Fruit fly (Drosophila melanogaster) whole organism, embryonic: ENCODE results near the gene Sbp2.

Source experiments
- Bdp1 ChIP-seq: fragments of 200-800 bp; sonication (Bioruptor generic); optimal IDR thresholded peaks from 3 replicates; lab custom pipeline; 2016; ENCODE audit warnings: missing biosample characterization, missing genetic modification characterization
- CG10147 ChIP-seq: fragments of 200-800 bp; sonication (Bioruptor generic); optimal IDR thresholded peaks from 2 replicates; lab custom pipeline; 2019; ENCODE audit warnings: missing biosample characterization, mild to moderate bottlenecking, missing genetic modification characterization, moderate library complexity
- CG10654 ChIP-seq: fragments of 200-800 bp; sonication (Bioruptor generic); optimal IDR thresholded peaks from 2 replicates; lab custom pipeline; 2016; ENCODE audit warnings: missing biosample characterization, missing genetic modification characterization
- CG11085 ChIP-seq: fragments of 200-800 bp; sonication (Bioruptor generic); IDR thresholded peaks from 2 replicates; pipeline ENCODE4 v1.3.6; 2022; ENCODE audit warnings: missing biosample characterization, missing genetic modification characterization
- CG11247 ChIP-seq: fragments of 200-800 bp; sonication (Bioruptor generic); IDR thresholded peaks from 2 replicates; pipeline ENCODE4 v1.3.6; 2022; ENCODE audit warnings: missing biosample characterization, missing genetic modification characterization
- CG12155 ChIP-seq: fragments of 200-800 bp; sonication (Bioruptor generic); optimal IDR thresholded peaks from 3 replicates; lab custom pipeline; 2016; ENCODE audit warnings: missing biosample characterization, missing genetic modification characterization
- CG12659 ChIP-seq: fragments of 200-800 bp; sonication (Bioruptor generic); optimal IDR thresholded peaks from 3 replicates; lab custom pipeline; 2017; ENCODE audit warnings: mild to moderate bottlenecking, missing biosample characterization, missing genetic modification reagents, missing genetic modification characterization
- CG15073 ChIP-seq: fragments of 200-800 bp; sonication (Bioruptor generic); optimal IDR thresholded peaks from 2 replicates; lab custom pipeline; 2016; ENCODE audit warnings: missing biosample characterization, missing genetic modification characterization
- CG17328 ChIP-seq: fragments of 200-800 bp; sonication (Bioruptor generic); IDR thresholded peaks from 2 replicates; pipeline ENCODE4 v1.3.6; 2022; ENCODE audit warnings: missing biosample characterization, missing genetic modification characterization
- CG17612 ChIP-seq: fragments of 200-800 bp; sonication (Bioruptor generic); IDR thresholded peaks from 2 replicates; pipeline ENCODE4 v1.3.6; 2022; ENCODE audit warnings: missing biosample characterization, missing genetic modification characterization
- CG18011 ChIP-seq: fragments of 200-800 bp; sonication (Bioruptor generic); optimal IDR thresholded peaks from 2 replicates; lab custom pipeline; 2017; ENCODE audit warnings: missing biosample characterization, missing genetic modification characterization, mild to moderate bottlenecking, moderate library complexity, missing genotype
- CG18476 ChIP-seq: fragments of 200-800 bp; sonication (Bioruptor generic); optimal IDR thresholded peaks from 2 replicates; lab custom pipeline; 2016; ENCODE audit warnings: missing biosample characterization, mild to moderate bottlenecking, missing genetic modification characterization
- CG32767 ChIP-seq: fragments of 200-800 bp; sonication (Bioruptor generic); IDR thresholded peaks from 2 replicates; pipeline ENCODE4 v1.3.6; 2022; ENCODE audit warnings: missing biosample characterization, missing genetic modification characterization
- CG33557 ChIP-seq: fragments of 200-800 bp; sonication (Bioruptor generic); optimal IDR thresholded peaks from 2 replicates; lab custom pipeline; 2019; ENCODE audit warnings: missing biosample characterization, mild to moderate bottlenecking, missing genetic modification characterization, moderate library complexity
- CG3838 ChIP-seq: fragments of 200-800 bp; sonication (Bioruptor generic); optimal IDR thresholded peaks from 3 replicates; lab custom pipeline; 2016; ENCODE audit warnings: missing biosample characterization, missing genetic modification characterization
- CG3995 ChIP-seq: fragments of 200-800 bp; sonication (Bioruptor generic); optimal IDR thresholded peaks from 3 replicates; lab custom pipeline; 2016; ENCODE audit warnings: missing biosample characterization, missing genetic modification characterization
- CG4282 ChIP-seq: fragments of 200-800 bp; sonication (Bioruptor generic); optimal IDR thresholded peaks from 2 replicates; lab custom pipeline; 2016; ENCODE audit warnings: missing biosample characterization, missing genetic modification characterization
- CG5953 ChIP-seq: fragments of 200-800 bp; sonication (Bioruptor generic); IDR thresholded peaks from 2 replicates; pipeline ENCODE4 v1.3.6; 2022; ENCODE audit warnings: missing biosample characterization, missing genetic modification characterization
- CG6272 ChIP-seq: fragments of 200-800 bp; sonication (Bioruptor generic); IDR thresholded peaks from 2 replicates; pipeline ENCODE4 v1.3.6; 2022; ENCODE audit warnings: missing biosample characterization, missing genetic modification characterization
- CG8089 ChIP-seq: fragments of 200-800 bp; sonication (Bioruptor generic); optimal IDR thresholded peaks from 3 replicates; lab custom pipeline; 2016; ENCODE audit warnings: missing biosample characterization, missing genetic modification characterization
- CG9876 ChIP-seq: fragments of 200-800 bp; sonication (Bioruptor generic); optimal IDR thresholded peaks from 2 replicates; lab custom pipeline; 2016; ENCODE audit warnings: missing biosample characterization, missing genetic modification characterization
- CHES-1-like ChIP-seq: fragments of 200-800 bp; sonication (Bioruptor generic); optimal IDR thresholded peaks from 2 replicates; lab custom pipeline; 2016; ENCODE audit warnings: missing biosample characterization, missing genetic modification characterization
- Camta ChIP-seq: fragments of 200-800 bp; sonication (Bioruptor generic); optimal IDR thresholded peaks from 2 replicates; lab custom pipeline; 2016; ENCODE audit warnings: missing biosample characterization, missing genetic modification characterization
- CkIIα-i1 ChIP-seq: fragments of 200-800 bp; sonication (Bioruptor generic); IDR thresholded peaks from 2 replicates; pipeline ENCODE4 v1.3.6; 2022; ENCODE audit warnings: missing biosample characterization, missing genetic modification characterization
- Dbx ChIP-seq: fragments of 200-800 bp; sonication (Bioruptor generic); IDR thresholded peaks from 3 replicates; pipeline ENCODE4 v1.3.6; 2022; ENCODE audit warnings: missing biosample characterization, missing genetic modification characterization
- Hmr ChIP-seq: fragments of 200-800 bp; sonication (Bioruptor generic); optimal IDR thresholded peaks from 3 replicates; lab custom pipeline; 2017; ENCODE audit warnings: mild to moderate bottlenecking, missing biosample characterization, missing genetic modification reagents, missing genetic modification characterization
- Hr39 ChIP-seq: fragments of >200 bp; optimal IDR thresholded peaks from 2 replicates; lab custom pipeline; 2017
- Mrtf ChIP-seq: fragments of 200-800 bp; sonication (Bioruptor generic); IDR thresholded peaks from 3 replicates; pipeline ENCODE4 v1.3.6; 2022; ENCODE audit warnings: missing biosample characterization, missing genetic modification characterization
- NC2α ChIP-seq: fragments of 200-800 bp; sonication (Bioruptor generic); optimal IDR thresholded peaks from 2 replicates; lab custom pipeline; 2016; ENCODE audit warnings: missing biosample characterization, missing genetic modification characterization
- NfI ChIP-seq: fragments of 200-800 bp; sonication (Bioruptor generic); optimal IDR thresholded peaks from 3 replicates; lab custom pipeline; 2018; ENCODE audit warnings: missing biosample characterization, mild to moderate bottlenecking, missing genetic modification characterization, moderate library complexity
- Opbp ChIP-seq: fragments of 200-800 bp; sonication (Bioruptor generic); IDR thresholded peaks from 3 replicates; pipeline ENCODE4 v1.3.6; 2022; ENCODE audit warnings: missing biosample characterization, missing genetic modification characterization; ENCODE audit not compliant: partially characterized antibody
- Side ChIP-seq: fragments of 200-800 bp; sonication (Bioruptor generic); optimal IDR thresholded peaks from 2 replicates; lab custom pipeline; 2016; ENCODE audit warnings: missing biosample characterization, missing genetic modification characterization
- Six4 ChIP-seq: fragments of 200-800 bp; sonication (Bioruptor generic); optimal IDR thresholded peaks from 2 replicates; lab custom pipeline; 2016; ENCODE audit warnings: missing biosample characterization, missing genetic modification characterization
- bcd ChIP-seq: fragments of 200-800 bp; sonication (Bioruptor generic); optimal IDR thresholded peaks from 2 replicates; lab custom pipeline; 2017; ENCODE audit warnings: missing biosample characterization, mild to moderate bottlenecking, missing genetic modification characterization
- btn ChIP-seq: fragments of 200-800 bp; sonication (Bioruptor generic); optimal IDR thresholded peaks from 2 replicates; lab custom pipeline; 2016; ENCODE audit warnings: missing biosample characterization, missing genetic modification characterization
- caup ChIP-seq: fragments of 200-800 bp; sonication (Bioruptor generic); optimal IDR thresholded peaks from 3 replicates; lab custom pipeline; 2017; ENCODE audit warnings: missing biosample characterization, mild to moderate bottlenecking, missing genetic modification characterization, moderate library complexity; ENCODE audit not compliant: severe bottlenecking
- chn ChIP-seq: fragments of 200-800 bp; sonication (Bioruptor generic); optimal IDR thresholded peaks from 2 replicates; lab custom pipeline; 2016; ENCODE audit warnings: missing biosample characterization, missing genetic modification characterization
- croc ChIP-seq: fragments of 200-800 bp; sonication (Bioruptor generic); conservative IDR thresholded peaks from 3 replicates; pipeline ENCODE4 v1.3.6; 2022; ENCODE audit warnings: missing biosample characterization, missing genetic modification characterization
- dan ChIP-seq: fragments of 200-800 bp; sonication (Bioruptor generic); IDR thresholded peaks from 2 replicates; pipeline ENCODE4 v1.3.6; 2022; ENCODE audit warnings: missing biosample characterization, missing genetic modification characterization
- esg ChIP-seq: fragments of 200-800 bp; sonication (Bioruptor generic); conservative IDR thresholded peaks from 2 replicates; pipeline ENCODE4 v1.3.6; 2022; ENCODE audit warnings: missing biosample characterization, missing genetic modification characterization
- eyg ChIP-seq: fragments of 200-800 bp; sonication (Bioruptor generic); optimal IDR thresholded peaks from 3 replicates; lab custom pipeline; 2016; ENCODE audit warnings: missing biosample characterization, missing genetic modification characterization
- ftz-f1 ChIP-seq: fragments of 200-800 bp; sonication (Bioruptor generic); optimal IDR thresholded peaks from 2 replicates; lab custom pipeline; 2016; ENCODE audit warnings: missing biosample characterization, missing genetic modification characterization
- gem ChIP-seq: fragments of 200-800 bp; sonication (Bioruptor generic); optimal IDR thresholded peaks from 2 replicates; lab custom pipeline; 2019; ENCODE audit warnings: missing biosample characterization, mild to moderate bottlenecking, missing genetic modification characterization, moderate library complexity
- inv ChIP-seq: fragments of 200-800 bp; sonication (Bioruptor generic); IDR thresholded peaks from 2 replicates; pipeline ENCODE4 v1.3.6; 2022; ENCODE audit warnings: missing biosample characterization, missing genetic modification characterization; ENCODE audit not compliant: partially characterized antibody
- lola ChIP-seq, 3 experiments: fragments of >200 bp in 2 of 3; fragments of 200-800 bp in 1 of 3; sonication (Bioruptor generic) in 1 of 3; optimal IDR thresholded peaks; 2 replicates each; lab custom pipeline; 2017 to 2019; ENCODE audit warnings: missing biosample characterization in 3 of 3, missing genetic modification characterization in 3 of 3, mild to moderate bottlenecking in 1 of 3, moderate library complexity in 1 of 3
- mam ChIP-seq: fragments of 200-800 bp; sonication (Bioruptor generic); optimal IDR thresholded peaks from 3 replicates; lab custom pipeline; 2016; ENCODE audit warnings: missing biosample characterization, missing genetic modification characterization
- mirr ChIP-seq: fragments of 200-800 bp; sonication (Bioruptor generic); optimal IDR thresholded peaks from 3 replicates; lab custom pipeline; 2018; ENCODE audit warnings: missing biosample characterization, mild to moderate bottlenecking, missing genetic modification characterization
- org-1 ChIP-seq: fragments of 200-800 bp; sonication (Bioruptor generic); optimal IDR thresholded peaks from 2 replicates; lab custom pipeline; 2017; ENCODE audit warnings: missing biosample characterization, missing genetic modification characterization
- pum ChIP-seq: fragments of 200-800 bp; sonication (Bioruptor generic); optimal IDR thresholded peaks from 2 replicates; lab custom pipeline; 2016; ENCODE audit warnings: missing biosample characterization, missing genetic modification characterization
- row ChIP-seq: fragments of 200-800 bp; sonication (Bioruptor generic); IDR thresholded peaks from 3 replicates; pipeline ENCODE4 v1.3.6; 2022; ENCODE audit warnings: missing biosample characterization, missing genetic modification characterization
- sr ChIP-seq: fragments of 200-800 bp; sonication (Bioruptor generic); IDR thresholded peaks from 3 replicates; pipeline ENCODE4 v1.3.6; 2022; ENCODE audit warnings: missing biosample characterization, missing genetic modification characterization
- sug ChIP-seq: fragments of 200-800 bp; optimal IDR thresholded peaks from 2 replicates; lab custom pipeline; 2019; ENCODE audit warnings: missing biosample characterization, mild to moderate bottlenecking, missing genetic modification characterization, moderate library complexity
- tin ChIP-seq: fragments of 200-800 bp; sonication (Bioruptor generic); optimal IDR thresholded peaks from 3 replicates; lab custom pipeline; 2016; ENCODE audit warnings: missing biosample characterization, missing genetic modification characterization

Sbp2 gene

DNA sequence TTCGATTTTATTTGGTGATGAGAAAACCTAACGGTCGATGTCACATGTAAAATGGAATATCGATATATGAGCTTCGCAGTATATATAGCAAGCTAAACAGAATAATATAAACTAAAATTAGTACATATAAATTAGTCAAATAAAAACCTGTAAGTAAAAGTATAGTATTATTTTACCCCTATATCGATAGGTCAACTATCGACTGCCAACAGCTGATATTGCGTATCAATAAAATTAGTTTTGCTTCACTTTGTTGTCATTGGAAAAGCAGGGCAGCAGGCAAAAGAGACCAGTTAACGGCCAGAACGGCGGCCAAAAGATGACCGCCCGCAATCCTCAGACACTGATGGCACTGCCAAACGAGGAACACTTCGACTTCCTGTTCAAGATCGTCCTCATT lies 7.0 kb upstream of the Sbp2 start, which contains the start of gene Rab19 (continued):
- TF ChIP-seq Opbp (GFP tag; lab: Robert Waterston, UW) (peak; percentile 72; the same call in 2 of the 3 replicates), Six4 (GFP tag; lab: Kevin White, UChicago) (no peak), Bdp1 (no peak), CG33557 (GFP tag; lab: Kevin White, UChicago) (no peak), CG15073 (GFP tag; lab: Kevin White, UChicago) (no peak), mam (GFP tag; lab: Kevin White, UChicago) (no peak), sug (tag; lab: Kevin White, UChicago) (no peak), NC2α (GFP tag; lab: Kevin White, UChicago) (no peak), bcd (GFP tag; lab: Kevin White, UChicago) (no peak), Side (GFP tag; lab: Kevin White, UChicago) (no peak), CG18011 (GFP tag; lab: Kevin White, UChicago) (no peak), btn (GFP tag; lab: Kevin White, UChicago) (no peak), mirr (GFP tag; lab: Kevin White, UChicago) (no peak), lola (GFP tag; optimal IDR thresholded peaks at IDR 0.05; lab: Kevin White, UChicago) (no peak), croc (GFP tag; lab: Robert Waterston, UW) (no peak), sr (GFP tag; lab: Robert Waterston, UW) (no peak), tin (no peak), CG11247 (GFP tag; lab: Robert Waterston, UW) (no peak), Camta (no peak), pum (GFP tag; lab: Kevin White, UChicago) (no peak), gem (tag; lab: Kevin White, UChicago) (no peak), ftz-f1 (GFP tag; lab: Kevin White, UChicago) (no peak), chn (GFP tag; lab: Kevin White, UChicago) (no peak), CG32767 (no peak), inv (GFP tag; lab: Robert Waterston, UW) (peak; percentile 76), CG3995 (GFP tag; lab: Kevin White, UChicago) (no peak), CG8089 (GFP tag; lab: Kevin White, UChicago) (no peak), CG17328 (no peak), CG12659 (GFP tag; lab: Kevin White, UChicago) (peak; percentile 9), CG12155 (GFP tag; lab: Kevin White, UChicago) (no peak), CG11085 (GFP tag; lab: Robert Waterston, UW) (no peak), eyg (GFP tag; lab: Kevin White, UChicago) (no peak), Mrtf (no peak), CG9876 (GFP tag; lab: Kevin White, UChicago) (no peak), Hr39 (lab: Kevin White, UChicago) (no peak), CG10654 (GFP tag; lab: Kevin White, UChicago) (no peak), esg (GFP tag; lab: Robert Waterston, UW) (no peak), Hmr (GFP tag; lab: Kevin White, UChicago) (no peak), CG4282 (GFP tag; lab: Kevin White, UChicago) (no peak), CG5953 (GFP tag; lab: Robert Waterston, UW) (no peak), org-1 (GFP tag; lab: Kevin White, UChicago) (no peak), CG3838 (GFP tag; lab: Kevin White, UChicago) (no peak), NfI (no peak), row (GFP tag; lab: Robert Waterston, UW) (no peak), CHES-1-like (no peak), CkIIα-i1 (GFP tag; lab: Robert Waterston, UW) (no peak), CG6272 (GFP tag; lab: Robert Waterston, UW) (no peak), CG17612 (no peak), Dbx (no peak), caup (no peak), CG18476 (GFP tag; lab: Kevin White, UChicago) (no peak), CG10147 (no peak), dan (GFP tag; lab: Robert Waterston, UW) (no peak)
